Fruit fly (Drosophila melanogaster): ENCODE data around the gene CG42594.

CG42594 gene

dm6 chrX:4938072-4938336 lies 97.4 kb downstream of the CG42594 start, which contains the start of gene CG44774 (continued):
- TF ChIP-seq Dref (GFP tag; IDR thresholded peaks at IDR 0.05) (peak; percentile 52), bbx (GFP tag; IDR thresholded peaks at IDR 0.05; ENCODE audit: partially characterized antibody) (peak; percentile 24; the same call in 1 of the 2 replicates)

DNA sequence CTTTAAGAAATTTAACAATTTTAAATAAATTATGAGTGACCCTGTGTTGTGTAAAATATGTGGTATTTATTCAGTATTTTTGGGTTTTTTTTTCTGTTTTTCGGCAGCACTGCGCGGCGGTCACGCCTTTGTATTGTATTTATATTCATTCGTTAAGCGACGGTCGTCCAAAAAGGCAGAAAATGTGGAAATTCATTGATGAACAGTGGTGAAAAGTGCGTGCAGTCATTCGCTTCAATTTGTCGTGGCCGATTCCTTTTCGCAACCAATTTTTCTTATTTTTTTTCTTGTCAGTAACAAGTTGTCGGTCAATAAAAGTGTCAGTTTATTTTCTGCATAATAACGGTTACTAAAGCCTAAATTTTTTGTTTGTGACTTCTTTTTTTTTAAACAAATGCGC lies 98.4 kb downstream of the CG42594 start, which contains the start of gene Ptp4E:
Ptp4E (plus strand) TSS at position 143 of the 400 bp plus-strand sequence.
- TF ChIP-seq Ets97D (GFP tag; optimal IDR thresholded peaks at IDR 0.05) (no peak), nmo (GFP tag; optimal IDR thresholded peaks at IDR 0.05) (no peak), CG13287 (GFP tag; IDR thresholded peaks at IDR 0.05; ENCODE audit: partially characterized antibody) (no peak), Hr78 (GFP tag; optimal IDR thresholded peaks at IDR 0.05) (no peak), Dip3 (GFP tag; optimal IDR thresholded peaks at IDR 0.05) (no peak), bowl (GFP tag; IDR thresholded peaks at IDR 0.05) (no peak), CG2120 (GFP tag; optimal IDR thresholded peaks at IDR 0.05) (no peak), sens (GFP tag) (peak; percentile 86), CG12236 (GFP tag; optimal IDR thresholded peaks at IDR 0.05) (no peak), CG9797 (GFP tag; optimal IDR thresholded peaks at IDR 0.05) (peak; percentile 42), Med (GFP tag) (peak; percentile 66), Doc3 (GFP tag; IDR thresholded peaks at IDR 0.05; ENCODE audit: partially characterized antibody) (no peak), Ptx1 (GFP tag; IDR thresholded peaks at IDR 0.05) (no peak), shn (GFP tag; optimal IDR thresholded peaks at IDR 0.05) (no peak), row (GFP tag; IDR thresholded peaks at IDR 0.05) (peak; percentile 36; the same call in 2 of the 3 replicates), gcm2 (GFP tag; optimal IDR thresholded peaks at IDR 0.05) (no peak), Eip74EF (GFP tag; optimal IDR thresholded peaks at IDR 0.05) (peak in 1 of 2 experiments; percentile 3), CG17829 (tag; optimal IDR thresholded peaks at IDR 0.05) (peak; percentile 21), NC2β (GFP tag; optimal IDR thresholded peaks at IDR 0.05) (peak; percentile 33), Optix (GFP tag; IDR thresholded peaks at IDR 0.05) (no peak), CG12659 (GFP tag; optimal IDR thresholded peaks at IDR 0.05) (peak; percentile 62), ara (GFP tag; IDR thresholded peaks at IDR 0.05) (0 out of 2 replicates have a peak, but pooled peaks have one; percentile 13), Lim3 (GFP tag; IDR thresholded peaks at IDR 0.05) (no peak), bcd (GFP tag; optimal IDR thresholded peaks at IDR 0.05) (no peak), Bteb2 (GFP tag; optimal IDR thresholded peaks at IDR 0.05) (no peak), CG12299 (tag; optimal IDR thresholded peaks at IDR 0.05) (no peak), esg (GFP tag; conservative IDR thresholded peaks at IDR 0.05) (no peak), eve (GFP tag; optimal IDR thresholded peaks at IDR 0.05) (peak in 1 of 2 experiments; percentile 61), CG16815 (GFP tag; optimal IDR thresholded peaks at IDR 0.05) (no peak), CG14014 (GFP tag; IDR thresholded peaks at IDR 0.05) (no peak), Asciz (GFP tag; optimal IDR thresholded peaks at IDR 0.05) (peak; percentile 16), CG31224 (GFP tag; IDR thresholded peaks at IDR 0.05) (no peak), da (GFP tag; optimal IDR thresholded peaks at IDR 0.05) (no peak), YL-1 (GFP tag; optimal IDR thresholded peaks at IDR 0.05) (peak; percentile 18), grau (tag; optimal IDR thresholded peaks at IDR 0.05) (no peak), CG11695 (GFP tag; IDR thresholded peaks at IDR 0.05) (no peak), scrt (GFP tag; optimal IDR thresholded peaks at IDR 0.05) (peak; percentile 29), CG6683 (GFP tag; optimal IDR thresholded peaks at IDR 0.05) (no peak), Side (GFP tag; optimal IDR thresholded peaks at IDR 0.05) (no peak), nerfin-1 (tag; optimal IDR thresholded peaks at IDR 0.05) (no peak), CG6654 (GFP tag; optimal IDR thresholded peaks at IDR 0.05) (no peak), GATAe (GFP tag; conservative IDR thresholded peaks at IDR 0.05) (no peak), Jarid2 (GFP tag; optimal IDR thresholded peaks at IDR 0.05) (peak; percentile 78), gcm (GFP tag; optimal IDR thresholded peaks at IDR 0.05) (no peak), trem (tag; optimal IDR thresholded peaks at IDR 0.05) (no peak), CG2199 (GFP tag; IDR thresholded peaks at IDR 0.05) (no peak), ato (GFP tag; IDR thresholded peaks at IDR 0.05; ENCODE audit: partially characterized antibody) (no peak), CG9817 (tag; optimal IDR thresholded peaks at IDR 0.05) (no peak)

All from whole organism, embryonic.